Worm (Caenorhabditis elegans) whole organism, L4 larva: ENCODE data around the gene math-23.

ENCODE experiments used
- ZK546.5 ChIP-seq, 2 experiments: sonication (generic microtip); optimal IDR thresholded peaks; 2 replicates each; lab custom pipeline; 2017; ENCODE audit warnings: missing biosample characterization in 2 of 2, missing genetic modification characterization in 2 of 2
- ama-1 ChIP-seq: fragments of 150-350 bp; optimal IDR thresholded peaks from 2 replicates; lab custom pipeline; 2014; ENCODE audit warnings: inconsistent platforms, mixed read lengths
- duxl-1 ChIP-seq: sonication (generic microtip); optimal IDR thresholded peaks from 2 replicates; lab custom pipeline; 2016; ENCODE audit warnings: mild to moderate bottlenecking, missing genetic modification characterization, moderate library complexity, missing compliant biosample characterization; ENCODE audit not compliant: poor library complexity
- lin-13 ChIP-seq: fragments of 150-350 bp; optimal IDR thresholded peaks from 2 replicates; lab custom pipeline; 2014; ENCODE audit warnings: missing biosample characterization, missing genetic modification reagents, missing genetic modification characterization
- lir-3 ChIP-seq: sonication (generic microtip); optimal IDR thresholded peaks from 2 replicates; lab custom pipeline; 2016; ENCODE audit warnings: mild to moderate bottlenecking, missing genetic modification characterization, missing compliant biosample characterization
- mdl-1 ChIP-seq, 2 experiments: fragments of 150-350 bp in 1 of 2; sonication (generic microtip) in 1 of 2; optimal IDR thresholded peaks; 2 replicates each; lab custom pipeline; 2014 to 2017; ENCODE audit warnings: missing biosample characterization in 2 of 2, missing genetic modification characterization in 2 of 2
- nhr-11 ChIP-seq: fragments of 150-350 bp; optimal IDR thresholded peaks from 2 replicates; lab custom pipeline; 2014; ENCODE audit warnings: missing biosample characterization, missing genetic modification characterization
- nhr-76 ChIP-seq: fragments of 150-350 bp; optimal IDR thresholded peaks from 2 replicates; lab custom pipeline; 2014; ENCODE audit warnings: missing biosample characterization, missing genetic modification characterization
- pha-4 ChIP-seq, 2 experiments: fragments of 150-350 bp in 1 of 2; fragments of 200-800 bp in 1 of 2; sonication (Bioruptor generic) in 1 of 2; IDR thresholded peaks in 1 of 2; optimal IDR thresholded peaks in 1 of 2; 2 replicates each; pipeline versions ENCODE4 v1.3.6 to Lab custom; 2014 to 2022; ENCODE audit warnings: missing genetic modification characterization in 2 of 2, missing genetic modification reagents in 2 of 2, missing biosample characterization in 1 of 2, missing compliant biosample characterization in 1 of 2
- pqm-1 ChIP-seq: sonication (generic microtip); optimal IDR thresholded peaks from 2 replicates; lab custom pipeline; 2017; ENCODE audit warnings: missing biosample characterization, missing genetic modification characterization
- saeg-2 ChIP-seq: fragments of 200-800 bp; sonication (Bioruptor generic); IDR thresholded peaks from 2 replicates; pipeline ENCODE4 v1.3.6; 2022; ENCODE audit warnings: missing genetic modification reagents, missing genetic modification characterization, missing compliant biosample characterization
- unc-130 ChIP-seq: sonication (generic microtip); optimal IDR thresholded peaks from 2 replicates; lab custom pipeline; 2016; ENCODE audit warnings: missing genetic modification reagents, missing genetic modification characterization, missing compliant biosample characterization
- vab-7 ChIP-seq: fragments of 200-800 bp; sonication (Bioruptor generic); IDR thresholded peaks from 2 replicates; pipeline ENCODE4 v1.3.6; 2022; ENCODE audit warnings: missing genetic modification reagents, missing genetic modification characterization, missing compliant biosample characterization
- ztf-11 ChIP-seq: fragments of 150-350 bp; optimal IDR thresholded peaks from 2 replicates; lab custom pipeline; 2014; ENCODE audit warnings: missing biosample characterization, missing genetic modification characterization

- no peak for TF ChIP-seq unc-130 (GFP tag; lab: Kevin White, UChicago)
- TF ChIP-seq nhr-11 (tag; lab: Kevin White, UChicago), result no peak
- TF ChIP-seq pha-4 (GFP tag; IDR thresholded peaks at IDR 0.05; lab: Robert Waterston, UW), result no peak
- TF ChIP-seq pha-4 (tag; optimal IDR thresholded peaks at IDR 0.05; lab: Kevin White, UChicago), result no peak
- no peak for TF ChIP-seq duxl-1 (tag; lab: Kevin White, UChicago)
- no peak for TF ChIP-seq saeg-2 (GFP tag; lab: Robert Waterston, UW)
- no peak for TF ChIP-seq vab-7 (GFP tag; lab: Robert Waterston, UW)
- no peak for TF ChIP-seq nhr-76 (tag; lab: Kevin White, UChicago)
- TF ChIP-seq lir-3, result no peak
- TF ChIP-seq lin-13 (GFP tag; lab: Kevin White, UChicago), result no peak
- no peak for TF ChIP-seq mdl-1 (tag; optimal IDR thresholded peaks at IDR 0.05; lab: Kevin White, UChicago)
- no peak for TF ChIP-seq ama-1 (lab: Kevin White, UChicago)
- TF ChIP-seq ZK546.5 (tag; optimal IDR thresholded peaks at IDR 0.05; lab: Kevin White, UChicago), result no peak
- TF ChIP-seq pqm-1, result no peak
- TF ChIP-seq ztf-11 (tag; lab: Kevin White, UChicago), result no peak
Measured at ce11 chrII:1917862-1918261, 15.8 kb downstream of the math-23 start, which contains the start of gene bath-4.
